Fruit fly (Drosophila melanogaster) whole organism, embryonic: ENCODE data around the gene bora.

ENCODE experiments used
- CG11456 ChIP-seq: fragments of 200-800 bp; sonication (Bioruptor generic); IDR thresholded peaks from 3 replicates; pipeline ENCODE4 v1.3.6; 2022; ENCODE audit warnings: missing biosample characterization, missing genetic modification characterization
- Nf-YA ChIP-seq: fragments of 200-800 bp; sonication (Bioruptor generic); IDR thresholded peaks from 2 replicates; pipeline ENCODE4 v1.3.6; 2022; ENCODE audit warnings: missing biosample characterization, missing genetic modification characterization
- chm ChIP-seq: fragments of 200-800 bp; sonication (Bioruptor generic); IDR thresholded peaks from 2 replicates; pipeline ENCODE4 v1.3.6; 2022; ENCODE audit warnings: missing biosample characterization, missing genetic modification characterization

dm6 chr3L:18620988-18621734, 1.3 kb upstream of the bora start:
- TF ChIP-seq CG11456 (GFP tag; lab: Robert Waterston, UW) = peak; percentile 66; the same call in 2 of the 3 replicates
- no peak for TF ChIP-seq Nf-YA (GFP tag; lab: Robert Waterston, UW)
- peak; percentile 80 for TF ChIP-seq chm (GFP tag; lab: Robert Waterston, UW)
